Fruit fly (Drosophila melanogaster) whole organism, prepupa: ENCODE data around the gene Ser.

Experiments
- Blimp-1 ChIP-seq: fragments of 200-800 bp; sonication (Bioruptor generic); optimal IDR thresholded peaks from 3 replicates; lab custom pipeline; 2017; ENCODE audit warnings: missing biosample characterization, missing genetic modification characterization, mild to moderate bottlenecking, moderate library complexity, missing genetic modification reagents
- CG10631 ChIP-seq: fragments of 200-800 bp; sonication (Bioruptor generic); optimal IDR thresholded peaks from 2 replicates; lab custom pipeline; 2016; ENCODE audit warnings: missing biosample characterization, missing genetic modification characterization
- CG10669 ChIP-seq: fragments of 200-800 bp; sonication (Bioruptor generic); optimal IDR thresholded peaks from 3 replicates; lab custom pipeline; 2018; ENCODE audit warnings: missing biosample characterization, mild to moderate bottlenecking, missing genetic modification characterization, moderate library complexity
- CG11762 ChIP-seq: fragments of 200-800 bp; sonication (Bioruptor generic); optimal IDR thresholded peaks from 3 replicates; lab custom pipeline; 2016; ENCODE audit warnings: missing biosample characterization, missing genetic modification characterization; ENCODE audit not compliant: insufficient read depth
- CG1621 ChIP-seq: fragments of 200-800 bp; sonication (Bioruptor generic); optimal IDR thresholded peaks from 3 replicates; lab custom pipeline; 2018; ENCODE audit warnings: missing biosample characterization, mild to moderate bottlenecking, missing genetic modification characterization
- CG16779 ChIP-seq: fragments of 200-800 bp; sonication (Bioruptor generic); optimal IDR thresholded peaks from 3 replicates; lab custom pipeline; 2017; ENCODE audit warnings: missing biosample characterization, mild to moderate bottlenecking, missing genetic modification characterization
- CG3032 ChIP-seq: fragments of 200-800 bp; optimal IDR thresholded peaks from 2 replicates; lab custom pipeline; 2019; ENCODE audit warnings: missing biosample characterization, mild to moderate bottlenecking, missing genetic modification characterization, moderate library complexity
- CG32006 ChIP-seq: fragments of 200-800 bp; sonication (Bioruptor generic); optimal IDR thresholded peaks from 3 replicates; lab custom pipeline; 2017; ENCODE audit warnings: missing biosample characterization, mild to moderate bottlenecking, missing genetic modification characterization
- CG3919 ChIP-seq: fragments of 200-800 bp; sonication (Bioruptor generic); optimal IDR thresholded peaks from 3 replicates; lab custom pipeline; 2016; ENCODE audit warnings: missing biosample characterization, missing genetic modification characterization
- CG4318 ChIP-seq: fragments of 200-800 bp; sonication (Bioruptor generic); optimal IDR thresholded peaks from 3 replicates; lab custom pipeline; 2017; ENCODE audit warnings: missing biosample characterization, mild to moderate bottlenecking, missing genetic modification characterization
- CG6808 ChIP-seq: fragments of 200-800 bp; sonication (Bioruptor generic); optimal IDR thresholded peaks from 3 replicates; lab custom pipeline; 2017; ENCODE audit warnings: missing biosample characterization, missing genetic modification characterization, mild to moderate bottlenecking, moderate library complexity, missing genetic modification reagents
- CG6854 ChIP-seq: fragments of 200-800 bp; sonication (Bioruptor generic); optimal IDR thresholded peaks from 2 replicates; lab custom pipeline; 2017; ENCODE audit warnings: missing biosample characterization, mild to moderate bottlenecking, missing genetic modification characterization
- CG7368 ChIP-seq: fragments of 200-800 bp; sonication (Bioruptor generic); optimal IDR thresholded peaks from 3 replicates; lab custom pipeline; 2016; ENCODE audit warnings: missing biosample characterization, missing genetic modification characterization
- CG8119 ChIP-seq: fragments of 200-800 bp; sonication (Bioruptor generic); IDR thresholded peaks from 3 replicates; pipeline ENCODE4 v1.3.6; 2022; ENCODE audit warnings: missing biosample characterization, missing genetic modification characterization
- Eip78C ChIP-seq: fragments of 200-800 bp; sonication (Bioruptor generic); peaks from one replicate; lab custom pipeline; 2016; ENCODE audit warnings: missing biosample characterization, missing genetic modification characterization
- Ets96B ChIP-seq: fragments of 200-800 bp; optimal IDR thresholded peaks from 2 replicates; lab custom pipeline; 2019; ENCODE audit warnings: missing biosample characterization, mild to moderate bottlenecking, missing genetic modification characterization, moderate library complexity
- Gug ChIP-seq: fragments of 200-800 bp; sonication (Bioruptor generic); IDR thresholded peaks from 2 replicates; pipeline ENCODE4 v1.3.6; 2022; ENCODE audit warnings: missing biosample characterization, missing genetic modification characterization
- Hr38 ChIP-seq: sonication (Bioruptor generic); optimal IDR thresholded peaks from 2 replicates; lab custom pipeline; 2016; ENCODE audit warnings: missing biosample characterization, missing genetic modification characterization
- Sox102F ChIP-seq: fragments of 200-800 bp; sonication (Bioruptor generic); optimal IDR thresholded peaks from 2 replicates; lab custom pipeline; 2016; ENCODE audit warnings: missing biosample characterization, mild to moderate bottlenecking, missing genetic modification characterization
- Sox14 ChIP-seq: fragments of 200-800 bp; sonication (Bioruptor generic); optimal IDR thresholded peaks from 3 replicates; lab custom pipeline; 2016; ENCODE audit warnings: missing biosample characterization, missing genetic modification characterization
- cyc ChIP-seq: fragments of 200-800 bp; sonication (Bioruptor generic); optimal IDR thresholded peaks from 3 replicates; lab custom pipeline; 2016; ENCODE audit warnings: missing biosample characterization, missing genetic modification characterization
- dsx ChIP-seq: fragments of 200-800 bp; optimal IDR thresholded peaks from 3 replicates; lab custom pipeline; 2019; ENCODE audit warnings: missing biosample characterization, mild to moderate bottlenecking, missing genetic modification characterization, moderate library complexity; ENCODE audit not compliant: poor library complexity, severe bottlenecking
- esn ChIP-seq: fragments of 200-800 bp; sonication (Bioruptor generic); optimal IDR thresholded peaks from 2 replicates; lab custom pipeline; 2016; ENCODE audit warnings: missing biosample characterization, mild to moderate bottlenecking, missing genetic modification characterization, moderate library complexity
- fd59A ChIP-seq: fragments of 200-800 bp; sonication (Bioruptor generic); optimal IDR thresholded peaks from 2 replicates; lab custom pipeline; 2017; ENCODE audit warnings: missing biosample characterization, mild to moderate bottlenecking, missing genetic modification characterization, missing genetic modification reagents
- fd85E ChIP-seq: fragments of 200-800 bp; sonication (Bioruptor generic); optimal IDR thresholded peaks from 3 replicates; lab custom pipeline; 2016; ENCODE audit warnings: missing biosample characterization, missing genetic modification characterization
- fkh ChIP-seq: fragments of 200-800 bp; sonication (Bioruptor generic); optimal IDR thresholded peaks from 3 replicates; lab custom pipeline; 2017; ENCODE audit warnings: missing biosample characterization, mild to moderate bottlenecking, missing genetic modification characterization, moderate library complexity
- net ChIP-seq: fragments of 200-800 bp; sonication (Bioruptor generic); optimal IDR thresholded peaks from 3 replicates; lab custom pipeline; 2016; ENCODE audit warnings: missing biosample characterization, missing genetic modification characterization
- pdm3 ChIP-seq: fragments of 200-800 bp; sonication (Bioruptor generic); optimal IDR thresholded peaks from 3 replicates; lab custom pipeline; 2016; ENCODE audit warnings: missing biosample characterization, missing genetic modification characterization
- salr ChIP-seq, 2 experiments: fragments of 200-800 bp; sonication (Bioruptor generic); optimal IDR thresholded peaks; 3 replicates each; lab custom pipeline; 2016 to 2018; ENCODE audit warnings: missing biosample characterization in 2 of 2, missing genetic modification characterization in 2 of 2, mild to moderate bottlenecking in 1 of 2
- ss ChIP-seq, 2 experiments: fragments of 200-800 bp; sonication (Bioruptor generic); optimal IDR thresholded peaks; 2 replicates in 1 of 2; 3 replicates in 1 of 2; lab custom pipeline; 2017 to 2018; ENCODE audit warnings: mild to moderate bottlenecking in 2 of 2, missing biosample characterization in 2 of 2, missing genetic modification characterization in 2 of 2, moderate library complexity in 1 of 2
- svp ChIP-seq: fragments of 200-800 bp; sonication (Bioruptor generic); peaks from one replicate; lab custom pipeline; 2016; ENCODE audit warnings: missing biosample characterization, missing genetic modification characterization
- topi ChIP-seq: fragments of 200-800 bp; sonication (Bioruptor generic); optimal IDR thresholded peaks from 3 replicates; lab custom pipeline; 2016; ENCODE audit warnings: missing biosample characterization, missing genetic modification characterization
- vri ChIP-seq: fragments of 200-800 bp; sonication (Bioruptor generic); optimal IDR thresholded peaks from 3 replicates; lab custom pipeline; 2016; ENCODE audit warnings: missing biosample characterization, mild to moderate bottlenecking, missing genetic modification characterization

Ser gene

dm6 chr3R:27135692-27136641 lies 58.1 kb downstream of the Ser start (continued):
- TF ChIP-seq CG16779 (tag; lab: Kevin White, UChicago), result peak; percentile 51
- peak; percentile 22 for TF ChIP-seq topi (GFP tag; lab: Kevin White, UChicago)
- peak; percentile 56 for TF ChIP-seq CG10631 (GFP tag; lab: Kevin White, UChicago)
- peak; percentile 22 for TF ChIP-seq Blimp-1
- TF ChIP-seq CG7368, result peak; percentile 69
- TF ChIP-seq pdm3, result peak; percentile 55
- TF ChIP-seq esn (GFP tag; lab: Kevin White, UChicago), result peak; percentile 69
- no peak for TF ChIP-seq Hr38 (GFP tag; lab: Kevin White, UChicago)

DNA sequence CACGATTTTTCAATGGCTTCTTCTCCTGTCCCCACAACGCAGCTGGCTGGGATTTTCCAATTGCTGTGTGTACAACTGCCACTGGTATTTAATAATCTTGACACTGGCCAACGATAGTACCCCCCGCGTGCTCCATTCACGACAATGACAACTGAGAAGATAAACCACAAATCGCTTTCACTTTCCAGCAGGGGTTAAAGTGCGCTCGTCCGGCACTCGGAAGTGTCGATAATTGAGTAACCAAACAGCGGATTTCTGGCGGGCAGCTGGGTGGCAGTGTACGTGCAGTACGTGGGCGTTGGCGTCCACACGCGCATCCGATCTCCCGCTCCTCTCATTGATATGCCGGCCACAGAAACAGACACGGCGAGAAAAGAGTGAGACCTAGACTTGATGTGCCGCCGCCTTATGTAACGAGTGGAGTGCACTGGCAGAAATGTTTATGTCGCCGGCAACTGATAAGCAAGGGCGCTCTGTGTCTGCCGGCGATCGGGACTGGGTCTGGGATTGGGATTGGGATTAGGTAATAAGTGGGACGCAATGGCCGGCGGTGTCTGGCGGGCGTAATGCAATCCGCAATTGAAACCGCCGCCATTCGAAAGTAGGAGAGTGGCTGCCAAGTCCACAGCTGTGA lies 59.2 kb downstream of the Ser start:
- peak; percentile 30 for TF ChIP-seq vri (GFP tag; lab: Kevin White, UChicago)
- TF ChIP-seq Eip78C (GFP tag; lab: Kevin White, UChicago), result peak; percentile 21
- TF ChIP-seq Blimp-1, result peak; percentile 12
- TF ChIP-seq CG7368, result no peak
- TF ChIP-seq ss (GFP tag; optimal IDR thresholded peaks at IDR 0.05; lab: Kevin White, UChicago), result peak in 1 of 2 experiments; percentile 4
- TF ChIP-seq svp (GFP tag; lab: Kevin White, UChicago), result peak; percentile 70
- TF ChIP-seq, all 60 proteins: peak for 5

- no peak for TF ChIP-seq net (GFP tag; lab: Kevin White, UChicago)
Measured at dm6 chr3R:27133992-27134391, 60.1 kb downstream of the Ser start.

DNA sequence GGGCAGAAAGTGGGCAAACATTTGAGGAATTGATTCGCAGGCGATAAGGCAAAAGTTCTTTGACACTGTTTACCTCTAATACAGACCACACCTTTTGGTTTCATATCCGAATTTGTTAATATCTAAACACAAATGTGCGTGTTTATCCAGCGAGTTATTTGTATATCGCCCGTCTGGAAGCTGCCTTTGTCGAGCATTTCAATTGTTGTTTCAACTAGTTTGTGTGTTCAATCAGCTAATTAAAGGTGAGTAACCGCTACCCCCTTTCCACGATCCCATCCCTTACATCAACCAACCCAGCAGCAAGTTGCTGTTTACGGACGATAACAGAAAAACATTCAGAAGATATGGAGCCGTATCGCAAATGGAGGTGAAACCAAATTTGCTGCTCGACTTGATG lies 62.7 kb downstream of the Ser start:
- TF ChIP-seq Sox102F, result peak; percentile 38
- TF ChIP-seq vri (GFP tag; lab: Kevin White, UChicago), result peak; percentile 90
- peak; percentile 36 for TF ChIP-seq Eip78C (GFP tag; lab: Kevin White, UChicago)
- peak; percentile 38 for TF ChIP-seq esn (GFP tag; lab: Kevin White, UChicago)
- no peak for TF ChIP-seq salr (GFP tag; optimal IDR thresholded peaks at IDR 0.05; lab: Kevin White, UChicago)
- TF ChIP-seq fkh, result peak; percentile 88
- TF ChIP-seq CG6854 (GFP tag; lab: Kevin White, UChicago), result peak; percentile 7
- peak; percentile 52 for TF ChIP-seq Blimp-1
- TF ChIP-seq CG8119, result no peak

DNA sequence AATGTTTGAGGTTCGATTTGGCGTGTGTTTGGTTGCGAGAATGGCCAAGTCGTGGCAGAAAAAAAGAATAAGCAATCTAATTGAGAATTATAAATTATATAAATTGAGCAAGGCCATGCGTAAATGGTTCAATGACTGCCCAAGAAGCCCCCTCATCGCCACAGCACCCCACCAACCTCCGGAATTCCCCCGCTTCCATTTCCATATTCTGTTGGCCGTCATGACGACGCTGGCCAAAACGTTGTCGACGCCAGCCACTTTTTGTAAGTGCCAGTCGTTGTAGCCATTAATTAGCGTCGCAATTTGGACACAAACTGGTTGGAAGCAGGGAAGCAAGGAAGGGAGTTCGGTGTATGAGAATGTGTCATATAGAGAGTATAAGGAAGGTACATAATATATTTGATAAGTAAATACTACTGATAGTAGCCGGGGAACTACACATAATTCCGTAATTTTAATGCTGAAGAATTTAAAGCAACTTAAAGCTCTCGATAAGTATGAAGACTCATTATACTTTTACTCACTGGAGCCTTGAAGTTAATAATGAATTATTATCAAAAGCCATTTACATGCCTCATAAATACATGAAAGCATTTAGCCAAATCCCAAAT lies 63.4 kb downstream of the Ser start:
- peak; percentile 53 for TF ChIP-seq Eip78C (GFP tag; lab: Kevin White, UChicago)
- no peak for TF ChIP-seq CG10631 (GFP tag; lab: Kevin White, UChicago)
- TF ChIP-seq vri (GFP tag; lab: Kevin White, UChicago), result peak; percentile 0
- TF ChIP-seq CG1621, result no peak

DNA sequence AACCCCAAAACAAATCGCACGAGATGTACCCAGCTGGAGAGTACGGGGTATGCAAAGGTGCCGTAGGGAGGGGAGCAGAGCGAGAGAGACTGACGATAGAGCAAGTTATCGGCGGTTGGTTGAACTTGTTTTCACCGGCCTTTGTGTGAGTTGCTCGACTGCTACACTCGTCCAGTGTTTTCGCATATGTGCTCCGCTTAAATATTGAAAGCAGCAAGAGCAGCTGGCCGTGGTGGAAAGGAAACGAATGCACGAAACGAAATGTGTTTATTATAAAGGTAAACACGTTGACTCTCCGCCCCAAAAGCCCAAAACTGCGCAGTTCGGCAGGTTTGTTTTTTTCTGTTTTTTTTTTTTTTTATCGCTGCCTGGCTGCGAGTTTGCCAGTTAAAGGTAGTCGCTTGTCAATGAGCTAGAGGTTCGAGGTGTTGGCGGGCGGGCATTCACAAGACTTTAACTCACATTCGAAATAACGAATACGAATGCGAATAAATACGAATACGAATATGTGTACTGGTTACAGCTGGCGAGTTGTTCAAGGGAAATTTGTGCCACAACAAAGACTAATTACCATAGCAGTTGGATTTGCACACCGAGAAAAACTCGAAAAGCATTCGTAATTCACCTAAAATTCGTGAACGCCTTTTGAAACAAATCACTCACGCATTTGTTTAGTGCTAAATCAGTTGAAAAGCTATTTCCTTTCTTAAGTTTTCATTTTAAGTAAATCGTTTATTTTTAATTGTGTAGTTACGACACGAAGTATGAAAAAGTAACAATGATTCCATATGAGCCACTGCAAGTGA lies 64.3 kb downstream of the Ser start:
- TF ChIP-seq CG16779 (tag; lab: Kevin White, UChicago), result peak; percentile 13
- TF ChIP-seq CG3919 (GFP tag; lab: Kevin White, UChicago), result peak; percentile 81
- peak; percentile 66 for TF ChIP-seq Ets96B (tag; lab: Kevin White, UChicago)
- TF ChIP-seq Hr38 (GFP tag; lab: Kevin White, UChicago), result no peak
- TF ChIP-seq fd85E, result peak; percentile 51
- peak; percentile 91 for TF ChIP-seq svp (GFP tag; lab: Kevin White, UChicago)
- TF ChIP-seq CG3032, result peak; percentile 52
- TF ChIP-seq Eip78C (GFP tag; lab: Kevin White, UChicago), result peak; percentile 94
- peak; percentile 14 for TF ChIP-seq CG6808 (GFP tag; lab: Kevin White, UChicago)
- peak; percentile 67 for TF ChIP-seq Sox14 (GFP tag; lab: Kevin White, UChicago)
- TF ChIP-seq cyc (GFP tag; lab: Kevin White, UChicago), result peak; percentile 73
- peak; percentile 83 for TF ChIP-seq esn (GFP tag; lab: Kevin White, UChicago)
- peak; percentile 71 for TF ChIP-seq CG7368
- peak; percentile 60 for TF ChIP-seq CG10669 (GFP tag; lab: Kevin White, UChicago)
- TF ChIP-seq CG6854 (GFP tag; lab: Kevin White, UChicago), result no peak
- peak; percentile 67 for TF ChIP-seq Gug (GFP tag; lab: Robert Waterston, UW)
- TF ChIP-seq CG11762 (GFP tag; lab: Kevin White, UChicago), result peak; percentile 53
- TF ChIP-seq CG4318 (GFP tag; lab: Kevin White, UChicago), result peak; percentile 49
- peak; percentile 33 for TF ChIP-seq fd59A (GFP tag; lab: Kevin White, UChicago)
- TF ChIP-seq dsx (GFP tag; lab: Kevin White, UChicago), result peak; percentile 67
- peak; percentile 5 to 68 for TF ChIP-seq ss (GFP tag; optimal IDR thresholded peaks at IDR 0.05; lab: Kevin White, UChicago)
- no peak for TF ChIP-seq CG10631 (GFP tag; lab: Kevin White, UChicago)
- TF ChIP-seq CG32006 (GFP tag; lab: Kevin White, UChicago), result peak; percentile 72
